Worm (Caenorhabditis elegans) whole organism, L4 larva: Measurements from ENCODE around the gene srb-1.

Experiments used
- R02D3.7 ChIP-seq: fragments of 150-350 bp; sonication (generic microtip); optimal IDR thresholded peaks from 3 replicates; lab custom pipeline; 2014; ENCODE audit warnings: missing biosample characterization, missing genetic modification characterization
- T20F7.1 ChIP-seq: fragments of 200-800 bp; sonication (Bioruptor generic); optimal IDR thresholded peaks from 2 replicates; lab custom pipeline; 2018; ENCODE audit warnings: mild to moderate bottlenecking, missing genetic modification characterization, missing compliant biosample characterization
- Y75B8A.6 ChIP-seq: fragments of 200-800 bp; sonication (Bioruptor generic); IDR thresholded peaks from 2 replicates; pipeline ENCODE4 v1.3.6; 2022; ENCODE audit warnings: missing genetic modification reagents, missing genetic modification characterization, missing compliant biosample characterization
- ceh-44 ChIP-seq: fragments of 200-800 bp; sonication (Bioruptor generic); IDR thresholded peaks from 2 replicates; pipeline ENCODE4 v1.3.6; 2022; ENCODE audit warnings: missing genetic modification reagents, missing genetic modification characterization, missing compliant biosample characterization
- ceh-82 ChIP-seq: sonication (generic microtip); optimal IDR thresholded peaks from 2 replicates; lab custom pipeline; 2017; ENCODE audit warnings: missing biosample characterization, missing genetic modification characterization
- ces-1 ChIP-seq: fragments of 150-350 bp; sonication (generic microtip); optimal IDR thresholded peaks from 4 replicates; lab custom pipeline; 2014; ENCODE audit warnings: missing biosample characterization, missing genetic modification reagents, missing genetic modification characterization
- cey-2 ChIP-seq: sonication (generic microtip); optimal IDR thresholded peaks from 3 replicates; lab custom pipeline; 2017; ENCODE audit warnings: missing genetic modification characterization, mild to moderate bottlenecking, missing compliant biosample characterization, antibody characterized with exemption, borderline replicate concordance; ENCODE audit not compliant: insufficient read depth
- daf-16 ChIP-seq, 3 experiments: sonication (generic microtip); optimal IDR thresholded peaks; 2 replicates each; lab custom pipeline; 2016 to 2017; ENCODE audit warnings: missing genetic modification characterization in 3 of 3, missing genetic modification reagents in 3 of 3, mild to moderate bottlenecking in 2 of 3, missing compliant biosample characterization in 2 of 3, missing biosample characterization in 1 of 3, moderate library complexity in 1 of 3
- daf-19 ChIP-seq: fragments of 200-800 bp; sonication (Bioruptor generic); conservative IDR thresholded peaks from 2 replicates; pipeline ENCODE4 v1.3.6; 2022; ENCODE audit warnings: missing genetic modification characterization, missing compliant biosample characterization
- dmd-6 ChIP-seq: fragments of 200-800 bp; sonication (Bioruptor generic); IDR thresholded peaks from 2 replicates; pipeline ENCODE4 v1.3.6; 2022; ENCODE audit warnings: missing genetic modification reagents, missing genetic modification characterization, missing compliant biosample characterization
- dmd-8 ChIP-seq: fragments of 200-800 bp; sonication (Bioruptor generic); IDR thresholded peaks from 2 replicates; pipeline ENCODE4 v1.3.6; 2022; ENCODE audit warnings: missing genetic modification characterization, missing compliant biosample characterization
- duxl-1 ChIP-seq: sonication (generic microtip); optimal IDR thresholded peaks from 2 replicates; lab custom pipeline; 2016; ENCODE audit warnings: mild to moderate bottlenecking, missing genetic modification characterization, moderate library complexity, missing compliant biosample characterization; ENCODE audit not compliant: poor library complexity
- dve-1 ChIP-seq: sonication (generic microtip); optimal IDR thresholded peaks from 2 replicates; lab custom pipeline; 2017; ENCODE audit warnings: antibody characterized with exemption, mild to moderate bottlenecking, missing genetic modification characterization, missing compliant biosample characterization; ENCODE audit not compliant: insufficient read depth
- egl-43 ChIP-seq: fragments of 200-800 bp; sonication (Bioruptor generic); IDR thresholded peaks from 2 replicates; pipeline ENCODE4 v1.3.6; 2022; ENCODE audit warnings: missing genetic modification reagents, missing genetic modification characterization, missing compliant biosample characterization
- gei-8 ChIP-seq: fragments of 200-800 bp; sonication (Bioruptor generic); optimal IDR thresholded peaks from 2 replicates; lab custom pipeline; 2018; ENCODE audit warnings: mild to moderate bottlenecking, missing genetic modification characterization, missing compliant biosample characterization
- hif-1 ChIP-seq, 2 experiments: sonication (generic microtip); optimal IDR thresholded peaks; 2 replicates each; lab custom pipeline; 2016 to 2017; ENCODE audit warnings: missing compliant biosample characterization in 2 of 2, missing genetic modification characterization in 2 of 2, missing genetic modification reagents in 2 of 2, missing genotype in 2 of 2, mild to moderate bottlenecking in 1 of 2
- hlh-11 ChIP-seq: fragments of 200-800 bp; sonication (Bioruptor generic); optimal IDR thresholded peaks from 2 replicates; lab custom pipeline; 2018; ENCODE audit warnings: mild to moderate bottlenecking, missing genetic modification characterization, missing compliant biosample characterization
- hlh-30 ChIP-seq: sonication (generic microtip); optimal IDR thresholded peaks from 2 replicates; lab custom pipeline; 2017; ENCODE audit warnings: antibody characterized with exemption, mild to moderate bottlenecking, missing genetic modification characterization, missing compliant biosample characterization; ENCODE audit not compliant: insufficient read depth
- hmg-1.1 ChIP-seq: fragments of 200-800 bp; sonication (Bioruptor generic); IDR thresholded peaks from 2 replicates; pipeline ENCODE4 v1.3.6; 2022; ENCODE audit warnings: missing genetic modification reagents, missing genetic modification characterization, missing compliant biosample characterization
- jun-1 ChIP-seq: fragments of 150-350 bp; optimal IDR thresholded peaks from 2 replicates; lab custom pipeline; 2014; ENCODE audit warnings: missing biosample characterization, missing genetic modification reagents, missing genetic modification characterization
- lin-1 ChIP-seq: fragments of 200-800 bp; sonication (Bioruptor generic); IDR thresholded peaks from 2 replicates; pipeline ENCODE4 v1.3.6; 2022; ENCODE audit warnings: missing genetic modification reagents, missing genetic modification characterization, missing compliant biosample characterization
- lin-13 ChIP-seq: fragments of 150-350 bp; optimal IDR thresholded peaks from 2 replicates; lab custom pipeline; 2014; ENCODE audit warnings: missing biosample characterization, missing genetic modification reagents, missing genetic modification characterization
- lin-38 ChIP-seq: fragments of 200-800 bp; sonication (Bioruptor generic); IDR thresholded peaks from 2 replicates; pipeline ENCODE4 v1.3.6; 2022; ENCODE audit warnings: missing genetic modification reagents, missing genetic modification characterization, missing compliant biosample characterization
- lin-39 ChIP-seq: fragments of 150-350 bp; optimal IDR thresholded peaks from 2 replicates; lab custom pipeline; 2014; ENCODE audit warnings: missing biosample characterization, missing genetic modification reagents, missing genetic modification characterization
- lsy-2 ChIP-seq, 2 experiments: fragments of 150-350 bp in 1 of 2; sonication (generic microtip) in 1 of 2; optimal IDR thresholded peaks; 2 replicates each; lab custom pipeline; 2014 to 2017; ENCODE audit warnings: missing biosample characterization in 2 of 2, missing genetic modification characterization in 2 of 2
- mdt-29 ChIP-seq: fragments of 200-800 bp; sonication (Bioruptor generic); IDR thresholded peaks from 2 replicates; pipeline ENCODE4 v1.3.6; 2022; ENCODE audit warnings: missing genetic modification reagents, missing genetic modification characterization, missing compliant biosample characterization
- mes-2 ChIP-seq: sonication (generic microtip); optimal IDR thresholded peaks from 2 replicates; lab custom pipeline; 2016; ENCODE audit warnings: missing genotype, mild to moderate bottlenecking, missing genetic modification characterization, missing compliant biosample characterization; ENCODE audit not compliant: poor library complexity, severe bottlenecking
- mxl-3 ChIP-seq: fragments of 200-800 bp; sonication (Bioruptor generic); optimal IDR thresholded peaks from 2 replicates; lab custom pipeline; 2018; ENCODE audit warnings: mild to moderate bottlenecking, missing genetic modification characterization, missing compliant biosample characterization
- nhr-10 ChIP-seq: fragments of 150-350 bp; optimal IDR thresholded peaks from 2 replicates; lab custom pipeline; 2014; ENCODE audit warnings: missing biosample characterization, missing genetic modification characterization
- nhr-102 ChIP-seq: sonication (generic microtip); optimal IDR thresholded peaks from 2 replicates; lab custom pipeline; 2016; ENCODE audit warnings: mild to moderate bottlenecking, missing genetic modification characterization, moderate library complexity, missing compliant biosample characterization
- nhr-28 ChIP-seq: fragments of 150-350 bp; optimal IDR thresholded peaks from 2 replicates; lab custom pipeline; 2014; ENCODE audit warnings: missing biosample characterization, missing genetic modification characterization
- nhr-48 ChIP-seq: sonication (generic microtip); optimal IDR thresholded peaks from 2 replicates; lab custom pipeline; 2016; ENCODE audit warnings: mild to moderate bottlenecking, missing genetic modification characterization, missing compliant biosample characterization
- nhr-77 ChIP-seq: fragments of 150-350 bp; optimal IDR thresholded peaks from 2 replicates; lab custom pipeline; 2014; ENCODE audit warnings: missing biosample characterization, missing genetic modification characterization
- pha-4 ChIP-seq, 2 experiments: fragments of 150-350 bp in 1 of 2; fragments of 200-800 bp in 1 of 2; sonication (Bioruptor generic) in 1 of 2; IDR thresholded peaks in 1 of 2; optimal IDR thresholded peaks in 1 of 2; 2 replicates each; pipeline versions ENCODE4 v1.3.6 to Lab custom; 2014 to 2022; ENCODE audit warnings: missing genetic modification characterization in 2 of 2, missing genetic modification reagents in 2 of 2, missing biosample characterization in 1 of 2, missing compliant biosample characterization in 1 of 2
- php-3 ChIP-seq: fragments of 200-800 bp; sonication (Bioruptor generic); IDR thresholded peaks from 2 replicates; pipeline ENCODE4 v1.3.6; 2022; ENCODE audit warnings: missing genetic modification reagents, missing genetic modification characterization, missing compliant biosample characterization
- pqm-1 ChIP-seq: sonication (generic microtip); optimal IDR thresholded peaks from 2 replicates; lab custom pipeline; 2017; ENCODE audit warnings: missing biosample characterization, missing genetic modification characterization
- saeg-2 ChIP-seq: fragments of 200-800 bp; sonication (Bioruptor generic); IDR thresholded peaks from 2 replicates; pipeline ENCODE4 v1.3.6; 2022; ENCODE audit warnings: missing genetic modification reagents, missing genetic modification characterization, missing compliant biosample characterization
- skn-1 ChIP-seq: fragments of 150-350 bp; optimal IDR thresholded peaks from 2 replicates; lab custom pipeline; 2014; ENCODE audit warnings: missing biosample characterization, missing genetic modification characterization
- spr-1 ChIP-seq: sonication (generic microtip); optimal IDR thresholded peaks from 2 replicates; lab custom pipeline; 2016; ENCODE audit warnings: mild to moderate bottlenecking, missing genetic modification characterization, missing compliant biosample characterization
- tag-97 ChIP-seq: fragments of 200-800 bp; sonication (Bioruptor generic); IDR thresholded peaks from 2 replicates; pipeline ENCODE4 v1.3.6; 2022; ENCODE audit warnings: missing genetic modification characterization, missing compliant biosample characterization
- tra-1 ChIP-seq: fragments of 200-800 bp; sonication (Bioruptor generic); IDR thresholded peaks from 2 replicates; pipeline ENCODE4 v1.3.6; 2022; ENCODE audit warnings: missing genetic modification reagents, missing genetic modification characterization, missing compliant biosample characterization
- zip-11 ChIP-seq: fragments of 200-800 bp; sonication (Bioruptor generic); IDR thresholded peaks from 2 replicates; pipeline ENCODE4 v1.3.6; 2022; ENCODE audit warnings: missing genetic modification characterization, missing compliant biosample characterization
- ztf-11 ChIP-seq: fragments of 150-350 bp; optimal IDR thresholded peaks from 2 replicates; lab custom pipeline; 2014; ENCODE audit warnings: missing biosample characterization, missing genetic modification characterization

Gene srb-1

ce11 chrII:5202930-5203329, 32.1 kb upstream of the srb-1 start, which contains the start of gene ampd-1:
ampd-1 (plus strand) TSS chrII:5203322.
- TF ChIP-seq pqm-1 = peak; percentile 66
- peak in 1 of 2 experiments; percentile 60 for TF ChIP-seq daf-16 (GFP tag; optimal IDR thresholded peaks at IDR 0.05; lab: Kevin White, UChicago)
- TF ChIP-seq daf-16 (tag; optimal IDR thresholded peaks at IDR 0.05; lab: Kevin White, UChicago) = peak; percentile 96
- TF ChIP-seq nhr-28 = peak; percentile 16
- peak in 1 of 2 experiments; percentile 10 for TF ChIP-seq hif-1 (tag; optimal IDR thresholded peaks at IDR 0.05; lab: Kevin White, UChicago)
- TF ChIP-seq lin-39 (tag; lab: Kevin White, UChicago) = no peak
- TF ChIP-seq ztf-11 (tag; lab: Kevin White, UChicago) = no peak
- TF ChIP-seq dve-1 (tag; lab: Kevin White, UChicago) = peak; percentile 88
- TF ChIP-seq Y75B8A.6 = no peak
- TF ChIP-seq hlh-11 (tag; lab: Kevin White, UChicago) = peak; percentile 67
- TF ChIP-seq nhr-102 (tag; lab: Kevin White, UChicago) = peak; percentile 24
- peak in 1 of 2 experiments; percentile 12 for TF ChIP-seq lsy-2 (tag; optimal IDR thresholded peaks at IDR 0.05; lab: Kevin White, UChicago)
- TF ChIP-seq php-3 (GFP tag; lab: Robert Waterston, UW) = peak; percentile 87
- no peak for TF ChIP-seq nhr-48 (tag; lab: Kevin White, UChicago)
- no peak for TF ChIP-seq R02D3.7
- TF ChIP-seq daf-19 = no peak
- no peak for TF ChIP-seq egl-43 (GFP tag; lab: Robert Waterston, UW)
- peak; percentile 58 for TF ChIP-seq hlh-30 (tag; lab: Kevin White, UChicago)
- TF ChIP-seq dmd-6 (GFP tag; lab: Robert Waterston, UW) = peak; percentile 44; the same call in 1 of the 2 replicates
- no peak for TF ChIP-seq tag-97 (GFP tag; lab: Robert Waterston, UW)
- TF ChIP-seq dmd-8 (GFP tag; lab: Robert Waterston, UW) = no peak
- no peak for TF ChIP-seq ceh-82 (tag; lab: Kevin White, UChicago)

ce11 chrII:5201922-5202562, 31.2 kb upstream of the srb-1 start:
- TF ChIP-seq daf-19 (no peak), pha-4 (GFP tag; IDR thresholded peaks at IDR 0.05; lab: Robert Waterston, UW) (peak; percentile 54), pha-4 (tag; optimal IDR thresholded peaks at IDR 0.05; lab: Kevin White, UChicago) (no peak), jun-1 (no peak), hmg-1.1 (GFP tag; lab: Robert Waterston, UW) (0 out of 2 replicates have a peak, but pooled peaks have one; percentile 25), mxl-3 (peak; percentile 21), spr-1 (peak; percentile 3), cey-2 (tag; lab: Kevin White, UChicago) (peak; percentile 51), php-3 (GFP tag; lab: Robert Waterston, UW) (peak; percentile 99), nhr-10 (tag; lab: Kevin White, UChicago) (peak; percentile 50), hlh-11 (tag; lab: Kevin White, UChicago) (peak; percentile 91), dmd-8 (GFP tag; lab: Robert Waterston, UW) (no peak), lin-38 (peak; percentile 27; the same call in 1 of the 2 replicates), zip-11 (no peak), lsy-2 (tag; optimal IDR thresholded peaks at IDR 0.05; lab: Kevin White, UChicago) (peak in 1 of 2 experiments; percentile 25), duxl-1 (no peak), dmd-6 (GFP tag; lab: Robert Waterston, UW) (peak; percentile 95), hif-1 (tag; optimal IDR thresholded peaks at IDR 0.05; lab: Kevin White, UChicago) (no peak), mdt-29 (GFP tag; lab: Robert Waterston, UW) (0 out of 2 replicates have a peak, but pooled peaks have one; percentile 30), tag-97 (GFP tag; lab: Robert Waterston, UW) (no peak), tra-1 (GFP tag; lab: Robert Waterston, UW) (peak; percentile 98), saeg-2 (GFP tag; lab: Robert Waterston, UW) (peak; percentile 82), gei-8 (GFP tag; lab: Kevin White, UChicago) (peak; percentile 21), lin-1 (GFP tag; lab: Robert Waterston, UW) (peak; percentile 76), dve-1 (tag; lab: Kevin White, UChicago) (peak; percentile 97), pqm-1 (peak; percentile 91), skn-1 (tag; lab: Kevin White, UChicago) (no peak), lin-13 (GFP tag; lab: Kevin White, UChicago) (no peak), ces-1 (GFP tag; lab: Kevin White, UChicago) (no peak), ceh-44 (no peak), nhr-48 (tag; lab: Kevin White, UChicago) (peak; percentile 84), ceh-82 (tag; lab: Kevin White, UChicago) (no peak), daf-16 (GFP tag; optimal IDR thresholded peaks at IDR 0.05; lab: Kevin White, UChicago) (peak in 1 of 2 experiments; percentile 89), daf-16 (tag; optimal IDR thresholded peaks at IDR 0.05; lab: Kevin White, UChicago) (peak; percentile 83), nhr-77 (tag; lab: Kevin White, UChicago) (peak; percentile 50), mes-2 (tag; lab: Kevin White, UChicago) (peak; percentile 45), T20F7.1 (GFP tag; lab: Kevin White, UChicago) (peak; percentile 63)
